Worm (Caenorhabditis elegans): ENCODE results near the gene cdd-1.

DNA sequence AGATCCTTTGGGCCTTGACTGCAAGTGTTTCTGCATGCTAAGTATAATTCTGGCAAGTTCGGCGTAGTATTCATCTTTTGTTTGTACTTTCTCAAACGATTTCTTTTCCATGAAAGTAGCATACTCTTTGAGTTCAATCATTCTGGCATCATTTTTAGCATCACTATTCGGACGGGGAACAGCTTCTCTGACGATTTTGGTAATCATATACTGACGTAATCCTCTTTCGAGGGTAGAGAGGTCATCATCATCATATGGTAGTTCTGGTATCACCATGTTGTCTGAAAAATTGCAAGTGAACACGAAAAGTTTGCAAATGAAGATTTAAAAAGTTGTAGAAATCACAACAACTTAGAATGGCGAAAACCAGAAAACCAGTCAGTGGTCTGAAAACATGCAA is 48.2 kb downstream of the cdd-1 start, which contains the start of gene F22F1.3:
- TF ChIP-seq nhr-237 (tag; optimal IDR thresholded peaks at IDR 0.05), result no peak
- TF ChIP-seq nhr-12 (tag; optimal IDR thresholded peaks at IDR 0.05), result no peak
- TF ChIP-seq nhr-28 (tag; optimal IDR thresholded peaks at IDR 0.05), result no peak
- no peak for TF ChIP-seq lin-32 (GFP tag; optimal IDR thresholded peaks at IDR 0.05)
